Fruit fly (Drosophila melanogaster) Kc167 (cell line): ENCODE measurements around the gene Trf2.

Source experiments
- Myc ChIP-seq: fragments of >200 bp; optimal IDR thresholded peaks from 2 replicates; lab custom pipeline; 2017; ENCODE audit warnings: missing external identifiers
- Sin3A ChIP-seq: fragments of >200 bp; optimal IDR thresholded peaks from 2 replicates; lab custom pipeline; 2018; ENCODE audit warnings: missing external identifiers
- insv ChIP-seq: fragments of >200 bp; optimal IDR thresholded peaks from 3 replicates; lab custom pipeline; 2018; ENCODE audit warnings: missing external identifiers
- psq ChIP-seq: fragments of >200 bp; optimal IDR thresholded peaks from 2 replicates; lab custom pipeline; 2017; ENCODE audit warnings: missing external identifiers

- TF ChIP-seq insv (lab: Kevin White, UChicago): no peak
- TF ChIP-seq psq (lab: Kevin White, UChicago): no peak
- TF ChIP-seq Myc (lab: Kevin White, UChicago): no peak
- TF ChIP-seq Sin3A (lab: Kevin White, UChicago): no peak
These were observed 7.9 kb downstream of the Trf2 start for dm6 chrX:8416956-8417355.
